Worm (Caenorhabditis elegans) whole organism, mixed stage, embryonic: ENCODE results near the gene R03D7.8.
"Not testable (repeated sequence)": the region's sequence is repeated elsewhere in the genome, so short reads cannot be mapped to it uniquely, and the experiment has no call there.

Experiments
- blmp-1 ChIP-seq: fragments of 150-350 bp; optimal IDR thresholded peaks from 2 replicates; lab custom pipeline; 2014; ENCODE audit warnings: missing biosample characterization, missing genetic modification characterization
- ceh-43 ChIP-seq: fragments of 200-800 bp; sonication (Bioruptor generic); optimal IDR thresholded peaks from 2 replicates; lab custom pipeline; 2018; ENCODE audit warnings: mild to moderate bottlenecking, missing genetic modification characterization, moderate library complexity, missing compliant biosample characterization
- elt-3 ChIP-seq: fragments of 150-350 bp; optimal IDR thresholded peaks from 2 replicates; lab custom pipeline; 2014; ENCODE audit warnings: missing biosample characterization, missing genetic modification characterization
- lin-13 ChIP-seq: fragments of 150-350 bp; optimal IDR thresholded peaks from 2 replicates; lab custom pipeline; 2014; ENCODE audit warnings: missing biosample characterization, missing genetic modification characterization
- lsy-2 ChIP-seq: fragments of 150-350 bp; optimal IDR thresholded peaks from 2 replicates; lab custom pipeline; 2014; ENCODE audit warnings: missing biosample characterization, missing genetic modification characterization
- nhr-76 ChIP-seq: sonication (generic microtip); optimal IDR thresholded peaks from 2 replicates; lab custom pipeline; 2017; ENCODE audit warnings: missing biosample characterization, missing genetic modification characterization
- snpc-4 ChIP-seq: fragments of 150-350 bp; optimal IDR thresholded peaks from 2 replicates; lab custom pipeline; 2014; ENCODE audit warnings: missing biosample characterization, missing genetic modification characterization
- sptf-1 ChIP-seq: sonication (generic microtip); optimal IDR thresholded peaks from 2 replicates; lab custom pipeline; 2017; ENCODE audit warnings: mild to moderate bottlenecking, missing genetic modification characterization, moderate library complexity, missing compliant biosample characterization
- unc-39 ChIP-seq: fragments of 150-350 bp; optimal IDR thresholded peaks from 2 replicates; lab custom pipeline; 2014; ENCODE audit warnings: missing biosample characterization, missing genetic modification characterization

DNA sequence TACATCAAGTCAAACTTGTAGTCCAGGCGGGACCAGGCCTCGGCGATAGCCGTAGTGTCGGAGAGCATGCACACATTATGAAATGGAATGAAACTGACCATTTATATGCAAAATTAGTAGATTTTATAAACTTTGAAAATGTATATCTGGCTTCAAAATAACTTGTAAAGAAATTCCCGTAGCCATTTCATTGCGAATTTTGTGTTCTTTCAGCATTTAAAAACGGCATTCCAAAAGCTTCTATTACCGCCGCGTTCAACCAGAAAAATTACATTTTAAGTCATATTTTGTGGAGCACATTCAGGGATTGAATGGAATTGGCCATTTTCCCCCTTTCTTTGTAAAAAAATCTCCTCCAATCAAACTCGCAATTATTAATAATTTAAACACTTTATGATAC, 33.8 kb downstream of the R03D7.8 start, which contains the start of gene Y19D2B.1:
- not testable (repeated sequence) for TF ChIP-seq nhr-76 (tag; lab: Kevin White, UChicago); elt-3 (tag; lab: Kevin White, UChicago); sptf-1 (tag; lab: Kevin White, UChicago); lsy-2; ceh-43 (GFP tag; lab: Kevin White, UChicago); unc-39 (tag; lab: Kevin White, UChicago); snpc-4; lin-13 (tag; lab: Kevin White, UChicago); blmp-1 (tag; lab: Kevin White, UChicago)
